Fruit fly (Drosophila melanogaster) whole organism, embryonic: ENCODE results near the gene CG4338.
A peak's percentile ranks its signal among the peaks of the same experiment; 100 is the strongest.

Source experiments
- Bdp1 ChIP-seq: fragments of 200-800 bp; sonication (Bioruptor generic); optimal IDR thresholded peaks from 3 replicates; lab custom pipeline; 2016; ENCODE audit warnings: missing biosample characterization, missing genetic modification characterization
- BtbVII ChIP-seq: fragments of 200-800 bp; sonication (Bioruptor generic); optimal IDR thresholded peaks from 3 replicates; lab custom pipeline; 2017; ENCODE audit warnings: missing biosample characterization, mild to moderate bottlenecking, missing genetic modification characterization
- CG10366 ChIP-seq: fragments of 200-800 bp; sonication (Bioruptor generic); IDR thresholded peaks from 2 replicates; pipeline ENCODE4 v1.3.6; 2022; ENCODE audit warnings: missing biosample characterization, missing genetic modification characterization
- CG10431 ChIP-seq: fragments of 200-800 bp; sonication (Bioruptor generic); optimal IDR thresholded peaks from 3 replicates; lab custom pipeline; 2018; ENCODE audit warnings: missing biosample characterization, mild to moderate bottlenecking, missing genetic modification characterization
- CG10654 ChIP-seq: fragments of 200-800 bp; sonication (Bioruptor generic); optimal IDR thresholded peaks from 2 replicates; lab custom pipeline; 2016; ENCODE audit warnings: missing biosample characterization, missing genetic modification characterization
- CG10959 ChIP-seq: fragments of 200-800 bp; sonication (Bioruptor generic); IDR thresholded peaks from 2 replicates; pipeline ENCODE4 v1.3.6; 2022; ENCODE audit warnings: missing biosample characterization, missing genetic modification characterization
- CG11398 ChIP-seq: fragments of 200-800 bp; sonication (Bioruptor generic); optimal IDR thresholded peaks from 2 replicates; lab custom pipeline; 2016; ENCODE audit warnings: missing biosample characterization, missing genetic modification characterization
- CG11560 ChIP-seq: fragments of 200-800 bp; sonication (Bioruptor generic); IDR thresholded peaks from 3 replicates; pipeline ENCODE4 v1.3.6; 2022; ENCODE audit warnings: missing biosample characterization, missing genetic modification characterization
- CG12942 ChIP-seq: fragments of 200-800 bp; sonication (Bioruptor generic); optimal IDR thresholded peaks from 3 replicates; lab custom pipeline; 2016; ENCODE audit warnings: missing biosample characterization, missing genetic modification characterization
- CG13287 ChIP-seq: fragments of 200-800 bp; sonication (Bioruptor generic); IDR thresholded peaks from 2 replicates; pipeline ENCODE4 v1.3.6; 2022; ENCODE audit warnings: missing biosample characterization, missing genetic modification characterization; ENCODE audit not compliant: partially characterized antibody
- CG18262 ChIP-seq: fragments of 200-800 bp; optimal IDR thresholded peaks from 3 replicates; lab custom pipeline; 2019; ENCODE audit warnings: missing biosample characterization, mild to moderate bottlenecking, missing genetic modification characterization, moderate library complexity
- CG2199 ChIP-seq: fragments of 200-800 bp; sonication (Bioruptor generic); IDR thresholded peaks from 3 replicates; pipeline ENCODE4 v1.3.6; 2022; ENCODE audit warnings: missing biosample characterization, missing genetic modification characterization
- CG3163 ChIP-seq: fragments of 200-800 bp; sonication (Bioruptor generic); optimal IDR thresholded peaks from 3 replicates; lab custom pipeline; 2016; ENCODE audit warnings: missing biosample characterization, missing genetic modification characterization
- CG33557 ChIP-seq: fragments of 200-800 bp; sonication (Bioruptor generic); optimal IDR thresholded peaks from 2 replicates; lab custom pipeline; 2019; ENCODE audit warnings: missing biosample characterization, mild to moderate bottlenecking, missing genetic modification characterization, moderate library complexity
- CG3407 ChIP-seq: fragments of 200-800 bp; sonication (Bioruptor generic); optimal IDR thresholded peaks from 2 replicates; lab custom pipeline; 2018; ENCODE audit warnings: missing biosample characterization, mild to moderate bottlenecking, missing genetic modification characterization
- CG34376 ChIP-seq: fragments of 200-800 bp; sonication (Bioruptor generic); optimal IDR thresholded peaks from 2 replicates; lab custom pipeline; 2018; ENCODE audit warnings: missing biosample characterization, mild to moderate bottlenecking, missing genetic modification characterization
- CG3838 ChIP-seq: fragments of 200-800 bp; sonication (Bioruptor generic); optimal IDR thresholded peaks from 3 replicates; lab custom pipeline; 2016; ENCODE audit warnings: missing biosample characterization, missing genetic modification characterization
- CG4854 ChIP-seq: fragments of 200-800 bp; sonication (Bioruptor generic); optimal IDR thresholded peaks from 2 replicates; lab custom pipeline; 2016; ENCODE audit warnings: missing biosample characterization, missing genetic modification characterization, inconsistent platforms
- CG6254 ChIP-seq: fragments of 200-800 bp; sonication (Bioruptor generic); optimal IDR thresholded peaks from 3 replicates; lab custom pipeline; 2017; ENCODE audit warnings: mild to moderate bottlenecking, missing biosample characterization, missing genetic modification reagents, missing genetic modification characterization
- CG7271 ChIP-seq: fragments of 200-800 bp; sonication (Bioruptor generic); optimal IDR thresholded peaks from 2 replicates; lab custom pipeline; 2018; ENCODE audit warnings: missing biosample characterization, mild to moderate bottlenecking, missing genetic modification characterization, moderate library complexity
- H15 ChIP-seq: fragments of 200-800 bp; sonication (Bioruptor generic); IDR thresholded peaks from 3 replicates; pipeline ENCODE4 v1.3.6; 2022; ENCODE audit warnings: missing biosample characterization, missing genetic modification characterization
- Hr39 ChIP-seq: fragments of >200 bp; optimal IDR thresholded peaks from 2 replicates; lab custom pipeline; 2017
- Hr51 ChIP-seq, 2 experiments: fragments of 200-800 bp; sonication (Bioruptor generic); optimal IDR thresholded peaks; 2 replicates in 1 of 2; 3 replicates in 1 of 2; lab custom pipeline; 2016 to 2018; ENCODE audit warnings: missing biosample characterization in 2 of 2, missing genetic modification characterization in 2 of 2, mild to moderate bottlenecking in 1 of 2, moderate library complexity in 1 of 2
- MTF-1 ChIP-seq: fragments of 200-800 bp; sonication (Bioruptor generic); optimal IDR thresholded peaks from 2 replicates; lab custom pipeline; 2018; ENCODE audit warnings: missing biosample characterization, mild to moderate bottlenecking, missing genetic modification characterization, borderline replicate concordance
- Myb ChIP-seq: fragments of 200-800 bp; sonication (Bioruptor generic); optimal IDR thresholded peaks from 2 replicates; lab custom pipeline; 2016; ENCODE audit warnings: missing biosample characterization, missing genetic modification characterization
- NFAT ChIP-seq: fragments of 200-800 bp; sonication (Bioruptor generic); IDR thresholded peaks from 2 replicates; pipeline ENCODE4 v1.3.6; 2022; ENCODE audit warnings: missing biosample characterization, missing genetic modification characterization
- NfI ChIP-seq: fragments of 200-800 bp; sonication (Bioruptor generic); optimal IDR thresholded peaks from 3 replicates; lab custom pipeline; 2018; ENCODE audit warnings: missing biosample characterization, mild to moderate bottlenecking, missing genetic modification characterization, moderate library complexity
- Sin3A ChIP-seq: fragments of >200 bp; optimal IDR thresholded peaks from 2 replicates; lab custom pipeline; 2018
- Trl ChIP-seq, 3 experiments: fragments of >200 bp in 2 of 3; fragments of 200-800 bp in 1 of 3; sonication (Bioruptor generic) in 1 of 3; optimal IDR thresholded peaks; 2 replicates in 1 of 3; 3 replicates in 2 of 3; lab custom pipeline; 2016 to 2017; ENCODE audit warnings: missing biosample characterization in 1 of 3, missing genetic modification characterization in 1 of 3
- ci ChIP-seq: fragments of 200-800 bp; sonication (Bioruptor generic); IDR thresholded peaks from 3 replicates; pipeline ENCODE4 v1.3.6; 2022; ENCODE audit warnings: missing biosample characterization, missing genetic modification characterization
- corto ChIP-seq: fragments of 200-800 bp; sonication (Bioruptor generic); optimal IDR thresholded peaks from 2 replicates; lab custom pipeline; 2016; ENCODE audit warnings: missing biosample characterization, mild to moderate bottlenecking, missing genetic modification characterization, moderate library complexity
- cwo ChIP-seq: fragments of 200-800 bp; sonication (Bioruptor generic); optimal IDR thresholded peaks from 3 replicates; lab custom pipeline; 2017; ENCODE audit warnings: missing biosample characterization, missing genetic modification characterization, mild to moderate bottlenecking, moderate library complexity, missing genetic modification reagents
- dysf ChIP-seq: fragments of 200-800 bp; sonication (Bioruptor generic); IDR thresholded peaks from 3 replicates; pipeline ENCODE4 v1.3.6; 2022; ENCODE audit warnings: missing biosample characterization, missing genetic modification characterization
- eyg ChIP-seq: fragments of 200-800 bp; sonication (Bioruptor generic); optimal IDR thresholded peaks from 3 replicates; lab custom pipeline; 2016; ENCODE audit warnings: missing biosample characterization, missing genetic modification characterization
- fd96Cb ChIP-seq: fragments of 200-800 bp; sonication (Bioruptor generic); optimal IDR thresholded peaks from 2 replicates; lab custom pipeline; 2018; ENCODE audit warnings: missing biosample characterization, mild to moderate bottlenecking, missing genetic modification characterization, moderate library complexity
- fu2 ChIP-seq: fragments of 200-800 bp; sonication (Bioruptor generic); optimal IDR thresholded peaks from 2 replicates; lab custom pipeline; 2016; ENCODE audit warnings: missing biosample characterization, missing genetic modification characterization
- ham ChIP-seq: fragments of 200-800 bp; sonication (Bioruptor generic); IDR thresholded peaks from 2 replicates; pipeline ENCODE4 v1.3.6; 2022; ENCODE audit warnings: missing biosample characterization, missing genetic modification characterization
- hth ChIP-seq: fragments of >200 bp; optimal IDR thresholded peaks from 2 replicates; lab custom pipeline; 2017; ENCODE audit warnings: inconsistent platforms
- lab ChIP-seq: fragments of 200-800 bp; sonication (Bioruptor generic); optimal IDR thresholded peaks from 3 replicates; lab custom pipeline; 2017; ENCODE audit warnings: missing biosample characterization, missing genetic modification characterization, mild to moderate bottlenecking, moderate library complexity, missing genetic modification reagents
- maf-S ChIP-seq: fragments of 200-800 bp; sonication (Bioruptor generic); optimal IDR thresholded peaks from 2 replicates; lab custom pipeline; 2016; ENCODE audit warnings: missing biosample characterization, missing genetic modification characterization
- mld ChIP-seq: fragments of 200-800 bp; sonication (Bioruptor generic); IDR thresholded peaks from 3 replicates; pipeline ENCODE4 v1.3.6; 2022; ENCODE audit warnings: missing biosample characterization, missing genetic modification characterization; ENCODE audit not compliant: partially characterized antibody
- phol ChIP-seq: fragments of 200-800 bp; sonication (Bioruptor generic); optimal IDR thresholded peaks from 3 replicates; lab custom pipeline; 2018; ENCODE audit warnings: missing biosample characterization, mild to moderate bottlenecking, missing genetic modification characterization, moderate library complexity
- pzg ChIP-seq: fragments of 200-800 bp; sonication (Bioruptor generic); optimal IDR thresholded peaks from 3 replicates; lab custom pipeline; 2018; ENCODE audit warnings: missing biosample characterization, mild to moderate bottlenecking, missing genetic modification characterization, moderate library complexity
- ro ChIP-seq: fragments of 200-800 bp; sonication (Bioruptor generic); IDR thresholded peaks from 2 replicates; pipeline ENCODE4 v1.3.6; 2022; ENCODE audit warnings: missing biosample characterization, missing genetic modification characterization
- sens ChIP-seq: fragments of 200-800 bp; sonication (Bioruptor generic); peaks from one replicate; lab custom pipeline; 2016; ENCODE audit warnings: missing biosample characterization, missing genetic modification characterization
- slp2 ChIP-seq: fragments of 200-800 bp; sonication (Bioruptor generic); optimal IDR thresholded peaks from 2 replicates; lab custom pipeline; 2016; ENCODE audit warnings: missing biosample characterization, missing genetic modification characterization
- sna ChIP-seq: fragments of 200-800 bp; sonication (Bioruptor generic); IDR thresholded peaks from 2 replicates; pipeline ENCODE4 v1.3.6; 2022; ENCODE audit warnings: missing biosample characterization, missing genetic modification characterization; ENCODE audit not compliant: partially characterized antibody
- sug ChIP-seq: fragments of 200-800 bp; optimal IDR thresholded peaks from 2 replicates; lab custom pipeline; 2019; ENCODE audit warnings: missing biosample characterization, mild to moderate bottlenecking, missing genetic modification characterization, moderate library complexity
- toy ChIP-seq: fragments of 200-800 bp; sonication (Bioruptor generic); IDR thresholded peaks from 2 replicates; pipeline ENCODE4 v1.3.6; 2022; ENCODE audit warnings: missing biosample characterization, missing genetic modification characterization
- twi ChIP-seq: fragments of 200-800 bp; optimal IDR thresholded peaks from 2 replicates; lab custom pipeline; 2019; ENCODE audit warnings: missing biosample characterization, mild to moderate bottlenecking, missing genetic modification characterization, moderate library complexity
- usp ChIP-seq: fragments of >200 bp; optimal IDR thresholded peaks from 2 replicates; lab custom pipeline; 2017; ENCODE audit warnings: missing biosample characterization, missing genetic modification characterization
- zen ChIP-seq: fragments of 200-800 bp; sonication (Bioruptor generic); optimal IDR thresholded peaks from 3 replicates; lab custom pipeline; 2018; ENCODE audit warnings: missing biosample characterization, mild to moderate bottlenecking, missing genetic modification characterization, moderate library complexity

Gene CG4338

dm6 chr3R:15297904-15298303, 22.6 kb downstream of the CG4338 start (continued):
- TF ChIP-seq usp (GFP tag; lab: Kevin White, UChicago) (no peak), CG12942 (no peak), maf-S (GFP tag; lab: Kevin White, UChicago) (no peak), CG10959 (no peak), CG7271 (tag; lab: Kevin White, UChicago) (no peak), mld (GFP tag; lab: Robert Waterston, UW) (no peak), CG10366 (GFP tag; lab: Robert Waterston, UW) (no peak), BtbVII (GFP tag; lab: Kevin White, UChicago) (no peak), Trl (optimal IDR thresholded peaks at IDR 0.05; lab: Kevin White, UChicago) (no peak), Trl (GFP tag; optimal IDR thresholded peaks at IDR 0.05; lab: Kevin White, UChicago) (no peak), dysf (GFP tag; lab: Robert Waterston, UW) (no peak), CG33557 (no peak), fd96Cb (tag; lab: Kevin White, UChicago) (no peak), CG3838 (GFP tag; lab: Kevin White, UChicago) (no peak), eyg (GFP tag; lab: Kevin White, UChicago) (no peak), MTF-1 (GFP tag; lab: Kevin White, UChicago) (no peak), CG10654 (GFP tag; lab: Kevin White, UChicago) (no peak), NfI (GFP tag; lab: Kevin White, UChicago) (no peak), Hr39 (lab: Kevin White, UChicago) (no peak), twi (tag; lab: Kevin White, UChicago) (no peak), ham (no peak), corto (GFP tag; lab: Kevin White, UChicago) (no peak), CG10431 (GFP tag; lab: Kevin White, UChicago) (no peak), CG3163 (no peak), Bdp1 (GFP tag; lab: Kevin White, UChicago) (no peak), CG6254 (no peak), CG11398 (GFP tag; lab: Kevin White, UChicago) (no peak), CG18262 (tag; lab: Kevin White, UChicago) (no peak), NFAT (GFP tag; lab: Robert Waterston, UW) (no peak), hth (no peak), CG4854 (no peak), CG34376 (peak; percentile 44), fu2 (no peak), Hr51 (GFP tag; optimal IDR thresholded peaks at IDR 0.05; lab: Kevin White, UChicago) (no peak), lab (GFP tag; lab: Kevin White, UChicago) (peak; percentile 46), phol (tag; lab: Kevin White, UChicago) (no peak), slp2 (GFP tag; lab: Kevin White, UChicago) (no peak), ro (GFP tag; lab: Robert Waterston, UW) (no peak), pzg (no peak), Myb (no peak), CG2199 (no peak), toy (GFP tag; lab: Robert Waterston, UW) (no peak), zen (tag; lab: Kevin White, UChicago) (no peak), CG13287 (0 out of 2 replicates have a peak, but pooled peaks have one; percentile 14), sug (tag; lab: Kevin White, UChicago) (peak; percentile 70), CG3407 (no peak), ci (no peak), sens (GFP tag; lab: Kevin White, UChicago) (no peak), Sin3A (no peak), cwo (GFP tag; lab: Kevin White, UChicago) (peak; percentile 12), H15 (no peak), CG11560 (tag; lab: Robert Waterston, UW) (no peak), sna (GFP tag; lab: Robert Waterston, UW) (no peak)
